Worm (Caenorhabditis elegans) whole organism, midembryonic: ENCODE data around the gene K01D12.5.

Experiments
- T22C8.4 ChIP-seq: fragments of 200-800 bp; sonication (Bioruptor generic); IDR thresholded peaks from 2 replicates; pipeline ENCODE4 v1.3.6; 2022; ENCODE audit warnings: missing genetic modification characterization, missing compliant biosample characterization
- flt-1 ChIP-seq: fragments of 200-800 bp; sonication (Bioruptor generic); IDR thresholded peaks from 2 replicates; pipeline ENCODE4 v1.3.6; 2022; ENCODE audit warnings: missing genetic modification characterization, missing compliant biosample characterization
- med-1 ChIP-seq: sonication (generic microtip); optimal IDR thresholded peaks from 2 replicates; lab custom pipeline; 2017; ENCODE audit warnings: missing genetic modification characterization, mild to moderate bottlenecking, missing compliant biosample characterization, antibody characterized with exemption, missing genetic modification reagents; ENCODE audit not compliant: insufficient read depth

- TF ChIP-seq med-1 = no peak
- TF ChIP-seq flt-1 (GFP tag; lab: Robert Waterston, UW) = no peak
- TF ChIP-seq T22C8.4 (GFP tag; lab: Robert Waterston, UW) = no peak
Observed at ce11 chrV:12357632-12358031, 40.0 kb upstream of the K01D12.5 start.
